Worm (Caenorhabditis elegans): Measurements from ENCODE around the gene Y54F10AR.1.
A peak's percentile ranks its signal among the peaks of the same experiment; 100 is the strongest.

The Y54F10AR.1 gene

ce11 chrIII:2596984-2597454 is 21.5 kb upstream of the Y54F10AR.1 start, which contains the start of gene apb-1:
Gene apb-1, minus strand, starts transcription at chrIII:2597034.
- TF ChIP-seq elt-2 (tag; optimal IDR thresholded peaks at IDR 0.05) (no peak), ceh-8 (GFP tag; optimal IDR thresholded peaks at IDR 0.05) (peak; percentile 93), ceh-82 (tag; optimal IDR thresholded peaks at IDR 0.05) (peak; percentile 96 to 97 (median 97)), lin-39 (tag; optimal IDR thresholded peaks at IDR 0.05) (peak; percentile 95), ceh-63 (GFP tag; optimal IDR thresholded peaks at IDR 0.05) (peak; percentile 38), lin-15B (tag; optimal IDR thresholded peaks at IDR 0.05) (peak; percentile 80), mdl-1 (tag; optimal IDR thresholded peaks at IDR 0.05) (peak in 1 of 2 experiments; percentile 83), dsc-1 (tag; optimal IDR thresholded peaks at IDR 0.05) (peak; percentile 95), lin-13 (GFP tag; optimal IDR thresholded peaks at IDR 0.05) (peak; percentile 96), irx-1 (tag; optimal IDR thresholded peaks at IDR 0.05) (peak; percentile 92), efl-3 (GFP tag; optimal IDR thresholded peaks at IDR 0.05) (no peak), xbp-1 (tag; optimal IDR thresholded peaks at IDR 0.05) (peak; percentile 94), C16A3.4 (tag; optimal IDR thresholded peaks at IDR 0.05) (peak; percentile 92), lin-14 (GFP tag; optimal IDR thresholded peaks at IDR 0.05) (peak; percentile 96), nhr-28 (tag; optimal IDR thresholded peaks at IDR 0.05) (no peak), aly-2 (tag; optimal IDR thresholded peaks at IDR 0.05) (peak; percentile 91), nhr-19 (GFP tag; conservative IDR thresholded peaks at IDR 0.05) (peak; percentile 92), snpc-4 (tag; optimal IDR thresholded peaks at IDR 0.05) (peak; percentile 89), alr-1 (tag; optimal IDR thresholded peaks at IDR 0.05; ENCODE audit: borderline replicate concordance) (no peak), elt-3 (tag; optimal IDR thresholded peaks at IDR 0.05) (peak in 2 of 6 experiments; percentile 90 to 92), pag-3 (tag; optimal IDR thresholded peaks at IDR 0.05; ENCODE audit: borderline replicate concordance, insufficient read depth) (no peak), nhr-11 (tag; optimal IDR thresholded peaks at IDR 0.05) (peak; percentile 70), vab-15 (tag; optimal IDR thresholded peaks at IDR 0.05) (no peak), zag-1 (tag; optimal IDR thresholded peaks at IDR 0.05) (peak; percentile 75), hlh-17 (GFP tag; optimal IDR thresholded peaks at IDR 0.05; ENCODE audit: borderline replicate concordance) (no peak), snu-23 (GFP tag; optimal IDR thresholded peaks at IDR 0.05) (peak; percentile 98), rnt-1 (tag; optimal IDR thresholded peaks at IDR 0.05) (no peak), nhr-85 (tag) (peak; percentile 97), skn-1 (tag; optimal IDR thresholded peaks at IDR 0.05) (peak; percentile 90), isw-1 (GFP tag; IDR thresholded peaks at IDR 0.05) (peak; percentile 95), ztf-11 (tag; optimal IDR thresholded peaks at IDR 0.05) (peak in 1 of 2 experiments; percentile 87), efl-1 (optimal IDR thresholded peaks at IDR 0.05) (peak; percentile 85 to 88), efl-1 (GFP tag; optimal IDR thresholded peaks at IDR 0.05 in 1 of 2) (peak; percentile 83 to 98), nhr-84 (tag; optimal IDR thresholded peaks at IDR 0.05) (no peak), nhr-76 (tag; optimal IDR thresholded peaks at IDR 0.05) (no peak), ama-1 (optimal IDR thresholded peaks at IDR 0.05) (peak; percentile 72), Y116A8C.19 (tag; optimal IDR thresholded peaks at IDR 0.05; ENCODE audit: borderline replicate concordance) (no peak), hpl-2 (GFP tag; optimal IDR thresholded peaks at IDR 0.05) (peak; percentile 83), unc-130 (tag; optimal IDR thresholded peaks at IDR 0.05) (peak; percentile 76), nhr-12 (tag; optimal IDR thresholded peaks at IDR 0.05) (no peak), tlp-1 (tag; optimal IDR thresholded peaks at IDR 0.05) (no peak), sptf-1 (tag; optimal IDR thresholded peaks at IDR 0.05) (no peak), pqm-1 (tag; optimal IDR thresholded peaks at IDR 0.05) (no peak), lir-3 (tag; optimal IDR thresholded peaks at IDR 0.05; ENCODE audit: poor library complexity) (no peak), ces-1 (GFP tag; optimal IDR thresholded peaks at IDR 0.05) (no peak), unc-98 (GFP tag; IDR thresholded peaks at IDR 0.05) (peak; percentile 29; the same call in 1 of the 2 replicates), mef-2 (tag; optimal IDR thresholded peaks at IDR 0.05) (no peak), tbx-2 (tag; optimal IDR thresholded peaks at IDR 0.05) (peak; percentile 97), F16B12.6 (tag; optimal IDR thresholded peaks at IDR 0.05) (peak; percentile 74), nhr-77 (tag; optimal IDR thresholded peaks at IDR 0.05) (peak; percentile 66), ceh-90 (tag; optimal IDR thresholded peaks at IDR 0.05) (peak; percentile 29), egl-13 (tag; optimal IDR thresholded peaks at IDR 0.05) (peak; percentile 96), jun-1 (tag; optimal IDR thresholded peaks at IDR 0.05) (peak; percentile 89)

Data from whole organism, L1 larva.